1 fruit fly cellular context compared by ENCODE assay signal in the genomic region with DNA sequence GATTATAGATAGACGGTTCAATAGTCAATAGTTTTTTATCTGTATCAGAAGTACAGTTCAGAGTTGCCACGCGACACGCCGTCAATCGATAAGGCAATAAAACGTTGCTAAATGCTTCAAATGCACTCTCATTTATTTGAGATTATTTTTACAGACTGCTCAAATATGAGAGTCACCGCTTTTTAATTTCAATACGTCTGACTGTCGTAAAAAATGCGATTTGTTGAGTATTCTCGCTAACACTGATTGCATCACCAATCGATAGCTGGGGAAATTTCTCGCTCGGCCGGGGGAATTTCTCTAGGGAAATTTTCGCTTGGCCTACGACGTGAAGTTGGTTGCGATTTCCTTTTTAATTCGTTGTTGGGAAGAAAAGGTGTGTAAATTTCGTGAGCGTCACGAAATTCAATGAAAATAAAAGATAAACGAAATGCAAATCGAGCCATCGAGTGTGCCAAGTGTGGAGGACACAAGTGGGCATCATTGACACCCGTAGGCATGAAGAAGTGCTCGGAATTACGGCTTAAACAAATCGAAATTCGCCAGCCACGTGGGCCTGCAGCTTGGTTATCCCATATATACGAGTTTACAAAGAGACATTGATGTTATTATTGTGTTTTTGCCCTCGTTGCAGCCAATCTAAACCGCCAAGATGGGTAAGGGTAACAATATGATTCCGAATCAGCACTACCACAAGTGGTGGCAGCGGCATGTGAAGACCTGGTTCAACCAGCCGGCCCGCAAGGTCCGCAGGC.
TF ChIP-seq lines count a peak whose summit lies in the region.

Gene Dref (minus strand): TSS at position 247 of the 755 bp plus-strand sequence.
Gene RpL13 (plus strand): TSS at position 331 of the 755 bp plus-strand sequence.

TF ChIP-seq in whole organism, embryonic, 481 proteins besides CTCF, POLR2A, EP300 and RAD21 (continued from another document and continues in another):
- TF ChIP-seq B-H1 (GFP tag; IDR thresholded peaks at IDR 0.05; lab: Robert Waterston, UW) (peak; percentile 39; the same call in 2 of the 3 replicates), CG10431 (GFP tag; optimal IDR thresholded peaks at IDR 0.05; lab: Kevin White, UChicago) (peak; percentile 94), NfI (GFP tag; optimal IDR thresholded peaks at IDR 0.05; lab: Kevin White, UChicago) (peak; percentile 94), NK7.1 (GFP tag; optimal IDR thresholded peaks at IDR 0.05; lab: Kevin White, UChicago) (peak; percentile 92), CoRest (tag; optimal IDR thresholded peaks at IDR 0.05; lab: Kevin White, UChicago) (peak; percentile 76), Atf3 (GFP tag; optimal IDR thresholded peaks at IDR 0.05; lab: Kevin White, UChicago) (peak; percentile 74), CG6765 (GFP tag; optimal IDR thresholded peaks at IDR 0.05; lab: Kevin White, UChicago) (peak; percentile 98), CG31441 (GFP tag; IDR thresholded peaks at IDR 0.05; lab: Robert Waterston, UW) (peak; percentile 80), Awh (GFP tag; IDR thresholded peaks at IDR 0.05; lab: Robert Waterston, UW) (peak; percentile 75), Mrtf (GFP tag; IDR thresholded peaks at IDR 0.05; lab: Robert Waterston, UW) (peak; percentile 52; the same call in 1 of the 3 replicates), CG17802 (tag; optimal IDR thresholded peaks at IDR 0.05; lab: Kevin White, UChicago) (peak; percentile 53), cad (GFP tag; optimal IDR thresholded peaks at IDR 0.05; lab: Kevin White, UChicago) (no peak), CG14965 (GFP tag; optimal IDR thresholded peaks at IDR 0.05; lab: Kevin White, UChicago; ENCODE audit: borderline replicate concordance) (no peak), CG1024 (GFP tag; IDR thresholded peaks at IDR 0.05; lab: Robert Waterston, UW) (peak; percentile 69), E2f2 (GFP tag; IDR thresholded peaks at IDR 0.05; lab: Robert Waterston, UW) (peak; percentile 84), az2 (GFP tag; optimal IDR thresholded peaks at IDR 0.05; lab: Kevin White, UChicago) (peak; percentile 66), CG1233 (GFP tag; optimal IDR thresholded peaks at IDR 0.05; lab: Kevin White, UChicago) (peak; percentile 93), CG13775 (GFP tag; optimal IDR thresholded peaks at IDR 0.05; lab: Kevin White, UChicago) (peak; percentile 94), CG7839 (tag; optimal IDR thresholded peaks at IDR 0.05; lab: Kevin White, UChicago) (peak; percentile 82), CG2875 (GFP tag; optimal IDR thresholded peaks at IDR 0.05; lab: Kevin White, UChicago) (peak; percentile 91), insv (GFP tag; optimal IDR thresholded peaks at IDR 0.05; lab: Kevin White, UChicago) (peak in 1 of 2 experiments; percentile 79), HmgZ (tag; optimal IDR thresholded peaks at IDR 0.05; lab: Kevin White, UChicago) (peak; percentile 93), lilli (GFP tag; optimal IDR thresholded peaks at IDR 0.05; lab: Kevin White, UChicago) (peak; percentile 87), CG4707 (GFP tag; optimal IDR thresholded peaks at IDR 0.05; lab: Kevin White, UChicago) (peak; percentile 94), inv (GFP tag; IDR thresholded peaks at IDR 0.05; lab: Robert Waterston, UW; ENCODE audit: partially characterized antibody) (peak; percentile 76), Sin3A (optimal IDR thresholded peaks at IDR 0.05; lab: Kevin White, UChicago) (peak; percentile 83), CG17612 (GFP tag; IDR thresholded peaks at IDR 0.05; lab: Robert Waterston, UW) (peak; percentile 73; the same call in 1 of the 2 replicates), Neu2 (GFP tag; optimal IDR thresholded peaks at IDR 0.05; lab: Kevin White, UChicago; ENCODE audit: borderline replicate concordance) (peak; percentile 52), sob (GFP tag; IDR thresholded peaks at IDR 0.05; lab: Robert Waterston, UW) (peak; percentile 83), vfl (GFP tag; optimal IDR thresholded peaks at IDR 0.05; lab: Kevin White, UChicago) (peak; percentile 65), CG17829 (tag; optimal IDR thresholded peaks at IDR 0.05; lab: Kevin White, UChicago) (peak; percentile 86), CG15514 (GFP tag; optimal IDR thresholded peaks at IDR 0.05; lab: Kevin White, UChicago) (peak; percentile 93), CG11456 (GFP tag; IDR thresholded peaks at IDR 0.05; lab: Robert Waterston, UW) (peak; percentile 87), ci (GFP tag; IDR thresholded peaks at IDR 0.05; lab: Robert Waterston, UW) (peak; percentile 98), her (GFP tag; optimal IDR thresholded peaks at IDR 0.05; lab: Kevin White, UChicago) (peak; percentile 88), fd3F (GFP tag; optimal IDR thresholded peaks at IDR 0.05; lab: Kevin White, UChicago) (peak; percentile 74), CG4854 (GFP tag; optimal IDR thresholded peaks at IDR 0.05; lab: Kevin White, UChicago) (peak; percentile 86), Usf (GFP tag; optimal IDR thresholded peaks at IDR 0.05; lab: Kevin White, UChicago) (peak; percentile 32), Myb (GFP tag; optimal IDR thresholded peaks at IDR 0.05; lab: Kevin White, UChicago) (peak; percentile 72), Asciz (GFP tag; optimal IDR thresholded peaks at IDR 0.05; lab: Kevin White, UChicago) (peak; percentile 92), CG30431 (GFP tag; optimal IDR thresholded peaks at IDR 0.05; lab: Kevin White, UChicago) (peak; percentile 49), CG13296 (GFP tag; optimal IDR thresholded peaks at IDR 0.05; lab: Kevin White, UChicago) (peak; percentile 97), h (optimal IDR thresholded peaks at IDR 0.05; lab: Kevin White, UChicago) (no peak), CG8388 (GFP tag; optimal IDR thresholded peaks at IDR 0.05; lab: Kevin White, UChicago) (peak; percentile 76), CG8924 (tag; optimal IDR thresholded peaks at IDR 0.05; lab: Kevin White, UChicago) (peak; percentile 85), CG10209 (GFP tag; optimal IDR thresholded peaks at IDR 0.05; lab: Kevin White, UChicago) (peak; percentile 88), Bteb2 (GFP tag; optimal IDR thresholded peaks at IDR 0.05; lab: Kevin White, UChicago) (peak; percentile 81), Ptx1 (GFP tag; IDR thresholded peaks at IDR 0.05; lab: Robert Waterston, UW) (peak; percentile 69), gfzf (GFP tag; optimal IDR thresholded peaks at IDR 0.05; lab: Kevin White, UChicago) (peak; percentile 47), CG6272 (GFP tag; IDR thresholded peaks at IDR 0.05; lab: Robert Waterston, UW) (peak; percentile 61), CG31365 (tag; optimal IDR thresholded peaks at IDR 0.05; lab: Kevin White, UChicago) (peak; percentile 85), jing (GFP tag; optimal IDR thresholded peaks at IDR 0.05; lab: Kevin White, UChicago) (no peak), CG6791 (GFP tag; IDR thresholded peaks at IDR 0.05; lab: Robert Waterston, UW; ENCODE audit: partially characterized antibody) (peak; percentile 69; the same call in 2 of the 3 replicates), CG17361 (GFP tag; IDR thresholded peaks at IDR 0.05; lab: Robert Waterston, UW) (peak; percentile 90), Ets65A (GFP tag; lab: Kevin White, UChicago) (peak; percentile 97), Camta (GFP tag; optimal IDR thresholded peaks at IDR 0.05; lab: Kevin White, UChicago) (peak; percentile 88), Vsx1 (GFP tag; optimal IDR thresholded peaks at IDR 0.05; lab: Kevin White, UChicago) (peak; percentile 93), Dp (GFP tag; optimal IDR thresholded peaks at IDR 0.05; lab: Kevin White, UChicago) (peak; percentile 73), cato (GFP tag; optimal IDR thresholded peaks at IDR 0.05; lab: Kevin White, UChicago; ENCODE audit: borderline replicate concordance) (peak; percentile 65), Taf1 (GFP tag; IDR thresholded peaks at IDR 0.05; lab: Robert Waterston, UW) (no peak; the same call in 1 of the 2 replicates), CG7963 (GFP tag; IDR thresholded peaks at IDR 0.05; lab: Robert Waterston, UW; ENCODE audit: partially characterized antibody) (peak; percentile 66; the same call in 1 of the 3 replicates), hb (GFP tag; IDR thresholded peaks at IDR 0.05; lab: Robert Waterston, UW; ENCODE audit: partially characterized antibody) (peak; percentile 76; the same call in 2 of the 3 replicates), gsb-n (tag; optimal IDR thresholded peaks at IDR 0.05; lab: Kevin White, UChicago) (peak; percentile 88), gt (GFP tag; IDR thresholded peaks at IDR 0.05; lab: Robert Waterston, UW) (0 out of 2 replicates have a peak, but pooled peaks have one; percentile 16), zen2 (GFP tag; IDR thresholded peaks at IDR 0.05; lab: Robert Waterston, UW; ENCODE audit: partially characterized antibody) (no peak; the same call in 2 of the 3 replicates), CG17912 (GFP tag; optimal IDR thresholded peaks at IDR 0.05; lab: Kevin White, UChicago) (peak; percentile 96), CG18011 (GFP tag; optimal IDR thresholded peaks at IDR 0.05; lab: Kevin White, UChicago) (peak; percentile 85), mld (GFP tag; IDR thresholded peaks at IDR 0.05; lab: Robert Waterston, UW; ENCODE audit: partially characterized antibody) (no peak), B-H2 (GFP tag; optimal IDR thresholded peaks at IDR 0.05; lab: Kevin White, UChicago) (peak; percentile 93), Sox100B (GFP tag; optimal IDR thresholded peaks at IDR 0.05; lab: Kevin White, UChicago) (peak; percentile 93), Meics (GFP tag; optimal IDR thresholded peaks at IDR 0.05; lab: Kevin White, UChicago) (peak; percentile 94), CG4424 (GFP tag; optimal IDR thresholded peaks at IDR 0.05; lab: Kevin White, UChicago) (peak; percentile 75), HLH3B (GFP tag; IDR thresholded peaks at IDR 0.05; lab: Robert Waterston, UW) (peak; percentile 52; the same call in 1 of the 2 replicates), CG12391 (tag; optimal IDR thresholded peaks at IDR 0.05; lab: Kevin White, UChicago) (peak; percentile 88), ranshi (GFP tag; IDR thresholded peaks at IDR 0.05; lab: Robert Waterston, UW) (peak; percentile 70; the same call in 1 of the 2 replicates), CG12942 (GFP tag; optimal IDR thresholded peaks at IDR 0.05; lab: Kevin White, UChicago) (peak; percentile 69), Hey (tag; optimal IDR thresholded peaks at IDR 0.05; lab: Kevin White, UChicago) (peak; percentile 90), CG13624 (GFP tag; optimal IDR thresholded peaks at IDR 0.05; lab: Kevin White, UChicago) (peak; percentile 93), tll (GFP tag; optimal IDR thresholded peaks at IDR 0.05; lab: Kevin White, UChicago) (peak in 1 of 2 experiments; percentile 18), usp (GFP tag; optimal IDR thresholded peaks at IDR 0.05; lab: Kevin White, UChicago) (no peak), otp (GFP tag; IDR thresholded peaks at IDR 0.05; lab: Robert Waterston, UW) (peak; percentile 93), ATbp (GFP tag; optimal IDR thresholded peaks at IDR 0.05; lab: Kevin White, UChicago) (peak; percentile 86), corto (GFP tag; optimal IDR thresholded peaks at IDR 0.05; lab: Kevin White, UChicago) (peak; percentile 77), ttk (GFP tag; IDR thresholded peaks at IDR 0.05; lab: Robert Waterston, UW) (peak; percentile 44), dimm (GFP tag; IDR thresholded peaks at IDR 0.05; lab: Robert Waterston, UW) (no peak; the same call in 1 of the 2 replicates), CG30020 (tag; optimal IDR thresholded peaks at IDR 0.05; lab: Kevin White, UChicago) (peak; percentile 80), CG12104 (GFP tag; optimal IDR thresholded peaks at IDR 0.05; lab: Kevin White, UChicago) (peak; percentile 78), chn (GFP tag; optimal IDR thresholded peaks at IDR 0.05; lab: Kevin White, UChicago) (peak; percentile 64), org-1 (GFP tag; optimal IDR thresholded peaks at IDR 0.05; lab: Kevin White, UChicago) (peak; percentile 91), scrt (GFP tag; optimal IDR thresholded peaks at IDR 0.05; lab: Kevin White, UChicago) (peak; percentile 85), wor (GFP tag; IDR thresholded peaks at IDR 0.05; lab: Robert Waterston, UW) (no peak), H2.0 (GFP tag; IDR thresholded peaks at IDR 0.05; lab: Robert Waterston, UW) (peak; percentile 48; the same call in 1 of the 2 replicates), z (GFP tag; IDR thresholded peaks at IDR 0.05; lab: Robert Waterston, UW) (peak; percentile 51; the same call in 1 of the 3 replicates), Kr (GFP tag; optimal IDR thresholded peaks at IDR 0.05; lab: Kevin White, UChicago) (peak; percentile 12), dmrt99B (tag; optimal IDR thresholded peaks at IDR 0.05; lab: Kevin White, UChicago) (peak; percentile 81), HLH4C (GFP tag; IDR thresholded peaks at IDR 0.05; lab: Robert Waterston, UW; ENCODE audit: partially characterized antibody) (peak; percentile 90; the same call in 2 of the 3 replicates), so (GFP tag; IDR thresholded peaks at IDR 0.05; lab: Robert Waterston, UW) (peak; percentile 89), Oaz (GFP tag; IDR thresholded peaks at IDR 0.05; lab: Robert Waterston, UW) (peak; percentile 71), CG2129 (GFP tag; IDR thresholded peaks at IDR 0.05; lab: Robert Waterston, UW; ENCODE audit: partially characterized antibody) (peak; percentile 47), CG6654 (GFP tag; optimal IDR thresholded peaks at IDR 0.05; lab: Kevin White, UChicago) (peak; percentile 64), Ravus (GFP tag; IDR thresholded peaks at IDR 0.05; lab: Robert Waterston, UW) (no peak), CG13123 (GFP tag; optimal IDR thresholded peaks at IDR 0.05; lab: Kevin White, UChicago) (peak; percentile 97), schlank (tag; optimal IDR thresholded peaks at IDR 0.05; lab: Kevin White, UChicago) (peak; percentile 95), Optix (GFP tag; IDR thresholded peaks at IDR 0.05; lab: Robert Waterston, UW) (peak; percentile 65), CG1529 (GFP tag; optimal IDR thresholded peaks at IDR 0.05; lab: Kevin White, UChicago) (peak; percentile 79), gem (tag; optimal IDR thresholded peaks at IDR 0.05; lab: Kevin White, UChicago) (peak; percentile 73), salm (tag; optimal IDR thresholded peaks at IDR 0.05; lab: Kevin White, UChicago) (peak; percentile 84), CG16863 (GFP tag; optimal IDR thresholded peaks at IDR 0.05; lab: Kevin White, UChicago) (peak; percentile 72), Dll (GFP tag; IDR thresholded peaks at IDR 0.05; lab: Robert Waterston, UW; ENCODE audit: partially characterized antibody) (peak; percentile 88), C15 (GFP tag; IDR thresholded peaks at IDR 0.05; lab: Robert Waterston, UW) (no peak), CG11560 (tag; IDR thresholded peaks at IDR 0.05; lab: Robert Waterston, UW) (0 out of 3 replicates have a peak, but pooled peaks have one; percentile 11), CG7271 (tag; optimal IDR thresholded peaks at IDR 0.05; lab: Kevin White, UChicago) (peak; percentile 93), Med (GFP tag; lab: Kevin White, UChicago) (peak; percentile 99), tx (GFP tag; optimal IDR thresholded peaks at IDR 0.05; lab: Kevin White, UChicago) (peak; percentile 77), prd (optimal IDR thresholded peaks at IDR 0.05; lab: Kevin White, UChicago) (no peak), prd (GFP tag; IDR thresholded peaks at IDR 0.05; lab: Robert Waterston, UW) (peak; percentile 60)
